Worm (Caenorhabditis elegans) whole organism, young adult: ENCODE results near the gene F08C6.5.

ENCODE experiments used
- T26A5.8 ChIP-seq: sonication (generic microtip); optimal IDR thresholded peaks from 2 replicates; lab custom pipeline; 2016; ENCODE audit warnings: missing genetic modification characterization, missing compliant biosample characterization
- cebp-2 ChIP-seq: fragments of 200-800 bp; sonication (Bioruptor generic); IDR thresholded peaks from 2 replicates; pipeline ENCODE4 v1.3.6; 2022; ENCODE audit warnings: missing genetic modification characterization, missing compliant biosample characterization
- ztf-6 ChIP-seq: fragments of 200-800 bp; sonication (Bioruptor generic); IDR thresholded peaks from 2 replicates; pipeline ENCODE4 v1.3.6; 2022; ENCODE audit warnings: missing genetic modification reagents, missing genetic modification characterization, missing compliant biosample characterization

DNA sequence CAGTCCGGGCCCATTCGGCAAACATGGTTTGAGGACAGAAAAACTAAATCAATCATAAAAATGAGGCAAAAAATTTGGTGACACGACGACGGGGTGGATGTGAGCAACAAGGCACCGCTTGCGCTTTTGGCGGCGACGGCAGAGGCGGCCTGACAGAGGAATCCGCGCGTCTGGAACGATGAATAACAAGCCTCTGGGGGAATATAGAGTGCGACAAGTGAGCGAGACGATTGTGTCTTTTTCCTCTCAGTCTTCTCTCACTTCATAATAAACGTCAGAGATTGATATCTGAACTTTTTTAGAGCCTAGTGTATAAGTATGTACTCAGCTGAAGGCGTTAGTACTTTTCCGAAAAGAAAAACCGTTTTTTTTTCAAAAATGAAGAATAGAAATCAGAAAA lies 48.8 kb downstream of the F08C6.5 start, which contains the start of gene twk-17:
- TF ChIP-seq cebp-2 (GFP tag; lab: Robert Waterston, UW) = no peak
- TF ChIP-seq ztf-6 (GFP tag; lab: Robert Waterston, UW) = no peak
- no peak for TF ChIP-seq T26A5.8 (tag; lab: Kevin White, UChicago)
